Worm (Caenorhabditis elegans) whole organism, L1 larva: Measurements from ENCODE around the gene ddx-17.

Experiments
- C16A3.4 ChIP-seq: fragments of 150-350 bp; optimal IDR thresholded peaks from 2 replicates; lab custom pipeline; 2014; ENCODE audit warnings: missing biosample characterization, missing genetic modification characterization
- F16B12.6 ChIP-seq: fragments of 150-350 bp; optimal IDR thresholded peaks from 2 replicates; lab custom pipeline; 2014; ENCODE audit warnings: missing biosample characterization, missing genetic modification characterization
- aha-1 ChIP-seq: fragments of 150-350 bp; optimal IDR thresholded peaks from 2 replicates; lab custom pipeline; 2014; ENCODE audit warnings: missing biosample characterization, missing genetic modification characterization
- alr-1 ChIP-seq: fragments of 200-800 bp; sonication (Bioruptor generic); optimal IDR thresholded peaks from 2 replicates; lab custom pipeline; 2018; ENCODE audit warnings: borderline replicate concordance, mild to moderate bottlenecking, missing genetic modification characterization, missing compliant biosample characterization
- aly-2 ChIP-seq: fragments of 150-350 bp; optimal IDR thresholded peaks from 2 replicates; lab custom pipeline; 2014; ENCODE audit warnings: missing biosample characterization, missing genetic modification characterization
- ama-1 ChIP-seq: fragments of 150-350 bp; optimal IDR thresholded peaks from 2 replicates; lab custom pipeline; 2014
- blmp-1 ChIP-seq: fragments of 150-350 bp; optimal IDR thresholded peaks from 2 replicates; lab custom pipeline; 2014; ENCODE audit warnings: missing biosample characterization, missing genetic modification characterization
- ceh-63 ChIP-seq: fragments of 200-800 bp; sonication (Bioruptor generic); optimal IDR thresholded peaks from 2 replicates; lab custom pipeline; 2018; ENCODE audit warnings: mild to moderate bottlenecking, missing genetic modification characterization, missing compliant biosample characterization
- ceh-8 ChIP-seq: fragments of 200-800 bp; sonication (Bioruptor generic); optimal IDR thresholded peaks from 2 replicates; lab custom pipeline; 2018; ENCODE audit warnings: mild to moderate bottlenecking, missing genetic modification characterization, moderate library complexity, missing compliant biosample characterization
- ceh-82 ChIP-seq, 3 experiments: fragments of 150-350 bp in 1 of 3; sonication (generic microtip) in 2 of 3; optimal IDR thresholded peaks; 2 replicates each; lab custom pipeline; 2014 to 2017; ENCODE audit warnings: missing biosample characterization in 3 of 3, missing genetic modification characterization in 3 of 3
- ceh-90 ChIP-seq: sonication (generic microtip); optimal IDR thresholded peaks from 2 replicates; lab custom pipeline; 2016; ENCODE audit warnings: missing genetic modification characterization, missing compliant biosample characterization
- ces-1 ChIP-seq: fragments of 150-350 bp; optimal IDR thresholded peaks from 2 replicates; lab custom pipeline; 2014; ENCODE audit warnings: missing biosample characterization, missing genetic modification reagents, missing genetic modification characterization
- dsc-1 ChIP-seq: sonication (generic microtip); optimal IDR thresholded peaks from 2 replicates; lab custom pipeline; 2016; ENCODE audit warnings: mild to moderate bottlenecking, missing genetic modification characterization, missing compliant biosample characterization
- efl-3 ChIP-seq: fragments of 200-800 bp; sonication (Bioruptor generic); optimal IDR thresholded peaks from 2 replicates; lab custom pipeline; 2018; ENCODE audit warnings: mild to moderate bottlenecking, missing genetic modification characterization, missing compliant biosample characterization
- egl-13 ChIP-seq: sonication (generic microtip); optimal IDR thresholded peaks from 2 replicates; lab custom pipeline; 2016; ENCODE audit warnings: missing genotype, missing genetic modification reagents, missing genetic modification characterization, missing compliant biosample characterization
- egl-27 ChIP-seq, 2 experiments: fragments of 150-350 bp in 1 of 2; sonication (generic microtip); optimal IDR thresholded peaks; 3 replicates each; lab custom pipeline; 2017 to 2018; ENCODE audit warnings: missing biosample characterization in 2 of 2, missing genetic modification characterization in 2 of 2, missing genetic modification reagents in 2 of 2
- elt-2 ChIP-seq: sonication (generic microtip); optimal IDR thresholded peaks from 2 replicates; lab custom pipeline; 2016; ENCODE audit warnings: missing genetic modification characterization, mild to moderate bottlenecking, inconsistent platforms, missing compliant biosample characterization, missing genetic modification reagents
- elt-3 ChIP-seq, 6 experiments: fragments of 150-350 bp in 1 of 6; sonication (generic microtip); optimal IDR thresholded peaks; 2 replicates each; lab custom pipeline; 2017 to 2018; ENCODE audit warnings: missing biosample characterization in 6 of 6, missing genetic modification characterization in 6 of 6, inconsistent platforms in 1 of 6
- fkh-10 ChIP-seq: sonication (generic microtip); optimal IDR thresholded peaks from 2 replicates; lab custom pipeline; 2017; ENCODE audit warnings: missing biosample characterization, missing genetic modification reagents, missing genetic modification characterization
- fkh-4 ChIP-seq: sonication (generic microtip); optimal IDR thresholded peaks from 2 replicates; lab custom pipeline; 2016; ENCODE audit warnings: missing compliant biosample characterization, missing genetic modification characterization, borderline replicate concordance
- fkh-8 ChIP-seq: sonication (generic microtip); optimal IDR thresholded peaks from 2 replicates; lab custom pipeline; 2016; ENCODE audit warnings: mild to moderate bottlenecking, missing genetic modification characterization, missing compliant biosample characterization
- grh-1 ChIP-seq: fragments of 200-800 bp; sonication (Bioruptor generic); IDR thresholded peaks from 2 replicates; pipeline ENCODE4 v1.3.6; 2022; ENCODE audit warnings: missing genetic modification reagents, missing genetic modification characterization, missing compliant biosample characterization
- hlh-4 ChIP-seq: sonication (generic microtip); optimal IDR thresholded peaks from 2 replicates; lab custom pipeline; 2016; ENCODE audit warnings: mild to moderate bottlenecking, missing genetic modification characterization, missing compliant biosample characterization
- hpl-2 ChIP-seq: fragments of 150-350 bp; optimal IDR thresholded peaks from 2 replicates; lab custom pipeline; 2014; ENCODE audit warnings: missing biosample characterization, missing genetic modification reagents, missing genetic modification characterization
- irx-1 ChIP-seq: sonication (generic microtip); optimal IDR thresholded peaks from 2 replicates; lab custom pipeline; 2016; ENCODE audit warnings: missing genetic modification characterization, missing compliant biosample characterization
- isw-1 ChIP-seq: fragments of 200-800 bp; sonication (Bioruptor generic); IDR thresholded peaks from 2 replicates; pipeline ENCODE4 v1.3.6; 2022; ENCODE audit warnings: missing genetic modification characterization, missing compliant biosample characterization
- lin-13 ChIP-seq: fragments of 150-350 bp; optimal IDR thresholded peaks from 2 replicates; lab custom pipeline; 2014; ENCODE audit warnings: missing biosample characterization, missing genetic modification reagents, missing genetic modification characterization
- lin-39 ChIP-seq: fragments of 150-350 bp; optimal IDR thresholded peaks from 2 replicates; lab custom pipeline; 2014; ENCODE audit warnings: missing biosample characterization, missing genetic modification reagents, missing genetic modification characterization
- lsy-2 ChIP-seq, 2 experiments: fragments of 150-350 bp; optimal IDR thresholded peaks; 2 replicates each; lab custom pipeline; 2014; ENCODE audit warnings: missing biosample characterization in 2 of 2, missing genetic modification characterization in 2 of 2
- mab-9 ChIP-seq: fragments of 200-800 bp; sonication (Bioruptor generic); IDR thresholded peaks from 2 replicates; pipeline ENCODE4 v1.3.6; 2022; ENCODE audit warnings: missing genetic modification reagents, missing genetic modification characterization, missing compliant biosample characterization
- mdl-1 ChIP-seq, 2 experiments: fragments of 150-350 bp; optimal IDR thresholded peaks; 2 replicates each; lab custom pipeline; 2014 to 2017; ENCODE audit warnings: missing biosample characterization in 2 of 2, missing genetic modification characterization in 2 of 2, inconsistent platforms in 1 of 2
- mep-1 ChIP-seq: fragments of 150-350 bp; optimal IDR thresholded peaks from 2 replicates; lab custom pipeline; 2014; ENCODE audit warnings: missing biosample characterization, missing genetic modification characterization
- nhr-11 ChIP-seq: fragments of 150-350 bp; optimal IDR thresholded peaks from 2 replicates; lab custom pipeline; 2014; ENCODE audit warnings: missing biosample characterization, missing genetic modification characterization
- nhr-12 ChIP-seq: sonication (generic microtip); optimal IDR thresholded peaks from 2 replicates; lab custom pipeline; 2017; ENCODE audit warnings: missing biosample characterization, missing genetic modification characterization
- nhr-237 ChIP-seq: fragments of 150-350 bp; optimal IDR thresholded peaks from 2 replicates; lab custom pipeline; 2014; ENCODE audit warnings: missing biosample characterization, missing genetic modification characterization
- nhr-28 ChIP-seq: fragments of 150-350 bp; optimal IDR thresholded peaks from 2 replicates; lab custom pipeline; 2014; ENCODE audit warnings: missing biosample characterization, missing genetic modification characterization
- nhr-47 ChIP-seq: sonication (generic microtip); optimal IDR thresholded peaks from 2 replicates; lab custom pipeline; 2016; ENCODE audit warnings: mild to moderate bottlenecking, missing genetic modification characterization, moderate library complexity, missing compliant biosample characterization
- nhr-71 ChIP-seq: sonication (generic microtip); optimal IDR thresholded peaks from 2 replicates; lab custom pipeline; 2016; ENCODE audit warnings: mild to moderate bottlenecking, missing genetic modification characterization, moderate library complexity, missing compliant biosample characterization
- nhr-77 ChIP-seq: fragments of 150-350 bp; optimal IDR thresholded peaks from 2 replicates; lab custom pipeline; 2014; ENCODE audit warnings: missing biosample characterization, missing genetic modification characterization
- nhr-84 ChIP-seq: sonication (generic microtip); optimal IDR thresholded peaks from 2 replicates; lab custom pipeline; 2017; ENCODE audit warnings: missing biosample characterization, missing genetic modification characterization
- nhr-85 ChIP-seq: sonication (generic microtip); peaks from one replicate; lab custom pipeline; 2016; ENCODE audit warnings: missing genetic modification characterization, inconsistent platforms, missing compliant biosample characterization
- pag-3 ChIP-seq: sonication (generic microtip); optimal IDR thresholded peaks from 2 replicates; lab custom pipeline; 2017; ENCODE audit warnings: missing genetic modification characterization, mild to moderate bottlenecking, missing compliant biosample characterization, antibody characterized with exemption, borderline replicate concordance; ENCODE audit not compliant: insufficient read depth
- pax-3 ChIP-seq: fragments of 200-800 bp; sonication (Bioruptor generic); optimal IDR thresholded peaks from 2 replicates; lab custom pipeline; 2018; ENCODE audit warnings: mild to moderate bottlenecking, missing genetic modification characterization, moderate library complexity, missing compliant biosample characterization
- snu-23 ChIP-seq: sonication (generic microtip); optimal IDR thresholded peaks from 2 replicates; lab custom pipeline; 2016; ENCODE audit warnings: missing genetic modification characterization, missing compliant biosample characterization
- sox-4 ChIP-seq: sonication (generic microtip); optimal IDR thresholded peaks from 2 replicates; lab custom pipeline; 2016; ENCODE audit warnings: missing genetic modification characterization, missing compliant biosample characterization
- sptf-1 ChIP-seq: fragments of 150-350 bp; optimal IDR thresholded peaks from 2 replicates; lab custom pipeline; 2014; ENCODE audit warnings: missing biosample characterization, missing genetic modification characterization
- sup-37 ChIP-seq: fragments of 200-800 bp; sonication (Bioruptor generic); optimal IDR thresholded peaks from 2 replicates; lab custom pipeline; 2018; ENCODE audit warnings: mild to moderate bottlenecking, missing genetic modification characterization, missing compliant biosample characterization
- swsn-7 ChIP-seq: sonication (generic microtip); optimal IDR thresholded peaks from 2 replicates; lab custom pipeline; 2016; ENCODE audit warnings: missing genetic modification characterization, missing compliant biosample characterization
- tlp-1 ChIP-seq: fragments of 150-350 bp; optimal IDR thresholded peaks from 2 replicates; lab custom pipeline; 2014; ENCODE audit warnings: missing biosample characterization, missing genetic modification characterization
- unc-30 ChIP-seq: sonication (generic microtip); optimal IDR thresholded peaks from 2 replicates; lab custom pipeline; 2017; ENCODE audit warnings: missing biosample characterization, missing genetic modification characterization
- unc-86 ChIP-seq: sonication (generic microtip); optimal IDR thresholded peaks from 2 replicates; lab custom pipeline; 2016; ENCODE audit warnings: missing genetic modification characterization, missing compliant biosample characterization
- vab-15 ChIP-seq: sonication (generic microtip); optimal IDR thresholded peaks from 2 replicates; lab custom pipeline; 2017; ENCODE audit warnings: missing genotype, mild to moderate bottlenecking, missing genetic modification characterization, missing compliant biosample characterization
- xbp-1 ChIP-seq: sonication (generic microtip); optimal IDR thresholded peaks from 2 replicates; lab custom pipeline; 2016; ENCODE audit warnings: missing genetic modification characterization, missing compliant biosample characterization
- zag-1 ChIP-seq: fragments of 150-350 bp; optimal IDR thresholded peaks from 2 replicates; lab custom pipeline; 2014; ENCODE audit warnings: missing biosample characterization, missing genetic modification characterization
- ztf-11 ChIP-seq, 2 experiments: sonication (generic microtip); optimal IDR thresholded peaks; 2 replicates each; lab custom pipeline; 2016 to 2017; ENCODE audit warnings: missing genetic modification characterization in 2 of 2, missing biosample characterization in 1 of 2, missing compliant biosample characterization in 1 of 2

The ddx-17 gene

ce11 chrV:14006819-14007218 is 5.0 kb downstream of the ddx-17 start:
- TF ChIP-seq nhr-77 (no peak), xbp-1 (no peak), nhr-84 (tag; lab: Kevin White, UChicago) (no peak), ces-1 (no peak), egl-13 (tag; lab: Kevin White, UChicago) (no peak), grh-1 (no peak), sptf-1 (tag; lab: Kevin White, UChicago) (no peak), nhr-11 (no peak), elt-2 (tag; lab: Kevin White, UChicago) (no peak), ceh-8 (peak; percentile 5), lin-39 (tag; lab: Kevin White, UChicago) (no peak), unc-86 (tag; lab: Kevin White, UChicago) (peak; percentile 28), egl-27 (tag; optimal IDR thresholded peaks at IDR 0.05; lab: Kevin White, UChicago) (no peak), hlh-4 (tag; lab: Kevin White, UChicago) (no peak), F16B12.6 (tag; lab: Kevin White, UChicago) (no peak), zag-1 (tag; lab: Kevin White, UChicago) (no peak), aly-2 (tag; lab: Kevin White, UChicago) (no peak), nhr-28 (no peak), sox-4 (tag; lab: Kevin White, UChicago) (no peak), vab-15 (tag; lab: Kevin White, UChicago) (no peak), nhr-71 (tag; lab: Kevin White, UChicago) (peak; percentile 25), hpl-2 (GFP tag; lab: Kevin White, UChicago) (no peak), fkh-4 (tag; lab: Kevin White, UChicago) (no peak), lin-13 (GFP tag; lab: Kevin White, UChicago) (no peak), isw-1 (GFP tag; lab: Robert Waterston, UW) (0 out of 2 replicates have a peak, but pooled peaks have one; percentile 2), nhr-12 (tag; lab: Kevin White, UChicago) (no peak), C16A3.4 (no peak), fkh-10 (no peak), elt-3 (tag; optimal IDR thresholded peaks at IDR 0.05; lab: Kevin White, UChicago) (no peak), mdl-1 (tag; optimal IDR thresholded peaks at IDR 0.05; lab: Kevin White, UChicago) (no peak), sup-37 (GFP tag; lab: Kevin White, UChicago) (no peak), nhr-47 (tag; lab: Kevin White, UChicago) (peak; percentile 27), tlp-1 (tag; lab: Kevin White, UChicago) (no peak), nhr-85 (tag; lab: Kevin White, UChicago) (no peak), ceh-63 (GFP tag; lab: Kevin White, UChicago) (no peak), aha-1 (no peak), nhr-237 (tag; lab: Kevin White, UChicago) (no peak), alr-1 (tag; lab: Kevin White, UChicago) (no peak), unc-30 (no peak), irx-1 (tag; lab: Kevin White, UChicago) (no peak), mep-1 (no peak), mab-9 (no peak), snu-23 (no peak), ztf-11 (tag; optimal IDR thresholded peaks at IDR 0.05; lab: Kevin White, UChicago) (no peak), ama-1 (lab: Kevin White, UChicago) (no peak), dsc-1 (no peak), ceh-90 (tag; lab: Kevin White, UChicago) (no peak), ceh-82 (tag; optimal IDR thresholded peaks at IDR 0.05; lab: Kevin White, UChicago) (peak in 2 of 3 experiments; percentile 9 to 28), pax-3 (tag; lab: Kevin White, UChicago) (peak; percentile 40), pag-3 (tag; lab: Kevin White, UChicago) (no peak), swsn-7 (tag; lab: Kevin White, UChicago) (no peak), blmp-1 (tag; lab: Kevin White, UChicago) (no peak), lsy-2 (tag; optimal IDR thresholded peaks at IDR 0.05; lab: Kevin White, UChicago) (peak in 1 of 2 experiments; percentile 37), fkh-8 (tag; lab: Kevin White, UChicago) (peak; percentile 42), efl-3 (GFP tag; lab: Kevin White, UChicago) (no peak)
